Worm (Caenorhabditis elegans) whole organism, midembryonic: ENCODE results near the gene T01E8.8.

Experiments
- T22C8.4 ChIP-seq: fragments of 200-800 bp; sonication (Bioruptor generic); IDR thresholded peaks from 2 replicates; pipeline ENCODE4 v1.3.6; 2022; ENCODE audit warnings: missing genetic modification characterization, missing compliant biosample characterization
- cog-1 ChIP-seq: sonication (generic microtip); optimal IDR thresholded peaks from 2 replicates; lab custom pipeline; 2016; ENCODE audit warnings: missing genetic modification characterization, missing compliant biosample characterization
- flt-1 ChIP-seq: fragments of 200-800 bp; sonication (Bioruptor generic); IDR thresholded peaks from 2 replicates; pipeline ENCODE4 v1.3.6; 2022; ENCODE audit warnings: missing genetic modification characterization, missing compliant biosample characterization
- klf-2 ChIP-seq: fragments of 200-800 bp; sonication (Bioruptor generic); conservative IDR thresholded peaks from 2 replicates; pipeline ENCODE4 v1.3.6; 2022; ENCODE audit warnings: missing genetic modification reagents, missing genetic modification characterization, missing compliant biosample characterization
- med-1 ChIP-seq: sonication (generic microtip); optimal IDR thresholded peaks from 2 replicates; lab custom pipeline; 2017; ENCODE audit warnings: missing genetic modification characterization, mild to moderate bottlenecking, missing compliant biosample characterization, antibody characterized with exemption, missing genetic modification reagents; ENCODE audit not compliant: insufficient read depth
- ref-1 ChIP-seq: fragments of 200-800 bp; sonication (Bioruptor generic); conservative IDR thresholded peaks from 2 replicates; pipeline ENCODE4 v1.3.6; 2022; ENCODE audit warnings: missing genetic modification reagents, missing genetic modification characterization, missing compliant biosample characterization
- tab-1 ChIP-seq: fragments of 200-800 bp; sonication (Bioruptor generic); IDR thresholded peaks from 2 replicates; pipeline ENCODE4 v1.3.6; 2022; ENCODE audit warnings: missing genetic modification characterization, missing compliant biosample characterization
- ztf-23 ChIP-seq: fragments of 200-800 bp; sonication (Bioruptor generic); IDR thresholded peaks from 2 replicates; pipeline ENCODE4 v1.3.6; 2022; ENCODE audit warnings: missing genetic modification reagents, missing genetic modification characterization, missing compliant biosample characterization
- ztf-29 ChIP-seq: fragments of 200-800 bp; sonication (Bioruptor generic); IDR thresholded peaks from 2 replicates; pipeline ENCODE4 v1.3.6; 2022; ENCODE audit warnings: missing genetic modification reagents, missing genetic modification characterization, missing compliant biosample characterization

Gene T01E8.8

DNA sequence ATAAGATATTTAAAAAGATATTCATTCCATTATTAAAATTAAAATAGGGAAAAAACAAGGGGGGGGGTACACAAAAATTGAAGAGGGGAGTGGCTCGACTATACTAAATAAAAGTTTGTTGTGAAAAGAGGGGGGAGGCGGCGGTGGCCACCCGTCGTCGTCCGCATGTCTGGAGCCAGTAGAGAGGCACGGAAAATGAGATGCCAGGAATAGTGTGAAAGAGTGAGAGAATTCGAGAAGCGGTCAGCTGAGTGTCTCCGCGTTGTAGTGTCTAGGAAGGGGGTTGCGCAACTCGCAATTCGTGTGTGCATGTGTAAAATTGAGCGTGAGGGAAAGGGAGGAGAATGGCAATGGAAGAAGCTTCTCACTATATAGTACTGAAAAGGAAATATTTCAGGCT lies 28.8 kb upstream of the T01E8.8 start:
- TF ChIP-seq ztf-29 = no peak
- TF ChIP-seq klf-2 (GFP tag; lab: Robert Waterston, UW) = 0 out of 2 replicates have a peak, but pooled peaks have one; percentile 26
- no peak for TF ChIP-seq med-1
- peak; percentile 54 for TF ChIP-seq cog-1

- TF ChIP-seq flt-1 (GFP tag; lab: Robert Waterston, UW) (no peak), T22C8.4 (no peak), tab-1 (no peak)
Observed at ce11 chrII:10203067-10203466, 28.0 kb upstream of the T01E8.8 start.

- no peak for TF ChIP-seq cog-1
- no peak for TF ChIP-seq flt-1 (GFP tag; lab: Robert Waterston, UW)
- TF ChIP-seq ztf-23 (GFP tag; lab: Robert Waterston, UW) = no peak
- no peak for TF ChIP-seq med-1
- no peak for TF ChIP-seq T22C8.4
- no peak for TF ChIP-seq klf-2 (GFP tag; lab: Robert Waterston, UW)
- TF ChIP-seq ref-1 (GFP tag; lab: Robert Waterston, UW) = no peak
- no peak for TF ChIP-seq tab-1
- TF ChIP-seq ztf-29 = no peak
Observed at ce11 chrII:10203765-10204164, 27.3 kb upstream of the T01E8.8 start.

DNA sequence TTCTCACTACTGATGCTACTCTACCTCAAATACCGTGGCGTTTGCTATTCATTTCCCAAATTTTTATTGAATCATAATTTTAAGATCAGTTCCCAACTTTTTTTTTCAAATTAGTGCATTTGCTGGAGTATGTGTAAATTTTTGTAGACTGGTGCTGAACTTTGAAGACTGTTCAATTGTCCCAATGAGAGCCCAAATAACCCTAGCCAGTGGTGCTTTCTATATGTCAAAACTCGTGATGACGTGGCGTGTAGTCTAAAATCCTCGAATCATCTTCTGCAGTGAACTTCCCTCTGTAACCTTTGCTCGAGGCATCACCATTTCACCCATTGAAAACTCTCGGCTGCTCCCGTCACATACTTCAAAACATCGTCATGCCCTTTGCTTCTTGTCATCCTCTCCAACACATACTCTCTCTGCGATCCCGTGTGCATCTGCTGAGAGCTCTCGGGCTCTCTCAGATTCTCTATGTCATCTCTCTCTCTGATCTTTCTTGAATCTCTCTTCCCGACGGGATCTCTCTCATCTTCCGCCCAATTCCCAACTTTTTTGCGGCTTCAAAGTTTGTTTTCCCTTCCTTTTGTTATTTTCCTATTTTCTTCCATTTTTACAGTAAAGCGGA lies 26.5 kb upstream of the T01E8.8 start:
- TF ChIP-seq ref-1 (GFP tag; lab: Robert Waterston, UW) (no peak), T22C8.4 (no peak), tab-1 (no peak), flt-1 (GFP tag; lab: Robert Waterston, UW) (no peak)

DNA sequence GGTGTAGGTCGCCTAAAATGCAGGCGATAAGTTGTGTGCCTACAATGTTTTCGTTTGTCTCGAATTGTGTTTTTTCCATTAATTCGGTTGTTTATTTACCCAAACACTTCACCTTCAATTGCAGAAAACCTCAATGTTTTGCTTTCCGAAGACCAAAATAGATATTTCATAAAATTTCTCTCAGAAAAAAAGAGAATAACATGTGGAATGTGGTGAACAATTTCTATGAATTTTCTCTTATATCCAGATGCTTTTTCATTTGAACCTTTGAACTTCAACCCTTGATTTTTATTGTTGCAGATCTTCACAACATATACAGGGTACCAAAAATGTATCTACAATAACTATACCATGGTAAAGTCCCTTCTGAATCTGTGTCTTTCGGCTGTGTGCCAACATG lies 24.6 kb upstream of the T01E8.8 start, which contains the start of gene T01E8.1:
Gene T01E8.1, plus strand, starts transcription at position 301 of the 400 bp plus-strand sequence.
- TF ChIP-seq cog-1 (no peak), med-1 (no peak), ref-1 (GFP tag; lab: Robert Waterston, UW) (no peak), ztf-29 (no peak), ztf-23 (GFP tag; lab: Robert Waterston, UW) (no peak), tab-1 (no peak), T22C8.4 (no peak), flt-1 (GFP tag; lab: Robert Waterston, UW) (no peak), klf-2 (GFP tag; lab: Robert Waterston, UW) (no peak)

- TF ChIP-seq cog-1 (no peak), ztf-29 (no peak), ref-1 (GFP tag; lab: Robert Waterston, UW) (no peak), klf-2 (GFP tag; lab: Robert Waterston, UW) (no peak), med-1 (no peak), ztf-23 (GFP tag; lab: Robert Waterston, UW) (no peak), T22C8.4 (no peak), flt-1 (GFP tag; lab: Robert Waterston, UW) (no peak), tab-1 (no peak)
Observed at ce11 chrII:10218171-10218570, 12.9 kb upstream of the T01E8.8 start, which contains the start of gene ref-1. Gene ref-1, plus strand, starts transcription at chrII:10218471.

- TF ChIP-seq T22C8.4 = no peak
- TF ChIP-seq med-1 = no peak
- no peak for TF ChIP-seq ref-1 (GFP tag; lab: Robert Waterston, UW)
- TF ChIP-seq ztf-29 = no peak
- no peak for TF ChIP-seq flt-1 (GFP tag; lab: Robert Waterston, UW)
- no peak for TF ChIP-seq tab-1
- no peak for TF ChIP-seq cog-1
- no peak for TF ChIP-seq ztf-23 (GFP tag; lab: Robert Waterston, UW)
Observed at ce11 chrII:10220631-10221030, 10.4 kb upstream of the T01E8.8 start.

DNA sequence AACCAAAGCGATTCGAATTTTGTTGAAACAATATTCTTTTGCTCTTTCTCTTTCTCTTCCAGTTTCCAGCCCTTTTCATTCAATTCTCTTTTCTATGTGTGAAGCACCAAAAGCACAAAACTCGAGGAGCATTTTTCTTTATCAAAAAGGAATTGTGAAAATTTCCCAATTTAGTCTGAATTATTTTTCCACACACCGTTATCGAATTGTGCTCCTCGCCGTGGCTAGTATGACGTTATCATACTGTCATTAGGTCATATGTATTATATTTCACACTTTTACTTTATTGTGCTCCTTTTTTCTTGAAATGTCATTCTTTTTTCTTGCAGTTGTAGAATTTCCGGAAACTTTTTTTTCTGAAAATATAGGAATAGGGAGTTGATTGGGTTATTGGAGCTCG lies 9.4 kb upstream of the T01E8.8 start:
- TF ChIP-seq tab-1 (no peak), ztf-29 (no peak), ztf-23 (GFP tag; lab: Robert Waterston, UW) (no peak), klf-2 (GFP tag; lab: Robert Waterston, UW) (no peak), cog-1 (no peak), med-1 (no peak), flt-1 (GFP tag; lab: Robert Waterston, UW) (no peak), ref-1 (GFP tag; lab: Robert Waterston, UW) (no peak), T22C8.4 (no peak)

- TF ChIP-seq tab-1 (no peak), ref-1 (GFP tag; lab: Robert Waterston, UW) (no peak), flt-1 (GFP tag; lab: Robert Waterston, UW) (no peak), ztf-29 (no peak), ztf-23 (GFP tag; lab: Robert Waterston, UW) (no peak), cog-1 (no peak), T22C8.4 (no peak), klf-2 (GFP tag; lab: Robert Waterston, UW) (no peak), med-1 (no peak)
Observed at ce11 chrII:10222577-10222976, 8.5 kb upstream of the T01E8.8 start, which contains the start of gene plc-3. Gene plc-3, plus strand, starts transcription at chrII:10222877.

DNA sequence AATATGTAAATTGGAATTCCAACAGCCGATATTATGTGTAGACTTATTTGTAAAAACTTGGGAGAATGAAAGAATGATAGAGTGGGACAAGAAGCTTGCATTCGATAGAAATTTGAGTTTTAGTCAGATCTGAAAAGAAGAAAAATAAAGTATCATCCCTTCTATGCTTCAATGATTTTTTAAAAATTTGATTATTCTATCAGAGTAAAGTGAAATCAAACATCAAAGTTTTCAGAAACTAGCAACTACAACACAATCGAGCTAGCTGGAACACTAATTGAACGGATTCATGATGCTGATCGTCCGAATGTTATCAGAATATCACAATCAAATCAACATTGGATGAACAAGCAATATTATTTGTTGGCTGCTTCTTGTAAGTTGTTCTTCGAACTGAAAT lies 4.0 kb upstream of the T01E8.8 start, which contains the start of gene srh-135:
Gene srh-135, minus strand, starts transcription at position 101 of the 400 bp plus-strand sequence.
- TF ChIP-seq med-1 (no peak), ztf-23 (GFP tag; lab: Robert Waterston, UW) (no peak), cog-1 (no peak), ref-1 (GFP tag; lab: Robert Waterston, UW) (no peak), klf-2 (GFP tag; lab: Robert Waterston, UW) (no peak), T22C8.4 (no peak), ztf-29 (no peak), tab-1 (no peak)

DNA sequence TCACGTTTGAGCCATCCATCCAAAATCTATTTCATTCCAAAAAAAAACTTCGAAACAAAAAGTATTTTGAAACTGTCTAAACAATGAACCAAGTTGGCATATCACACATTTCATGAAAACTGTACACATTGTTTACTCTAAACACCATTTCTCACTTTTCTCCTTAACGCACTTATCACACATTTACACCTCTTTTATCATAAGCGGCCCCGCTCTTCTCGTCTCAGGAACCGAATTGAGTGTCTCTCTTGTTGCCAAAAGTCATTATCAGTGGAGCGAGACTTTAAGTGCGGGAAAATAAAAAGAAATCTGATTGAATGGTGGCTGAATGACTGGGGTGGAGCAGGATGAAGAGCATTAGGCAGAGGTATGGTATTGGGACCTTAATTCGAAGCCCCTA lies 802 bp downstream of the T01E8.8 start:
- TF ChIP-seq T22C8.4 = no peak
- no peak for TF ChIP-seq med-1
- TF ChIP-seq tab-1 = no peak
- no peak for TF ChIP-seq ztf-23 (GFP tag; lab: Robert Waterston, UW)
- no peak for TF ChIP-seq klf-2 (GFP tag; lab: Robert Waterston, UW)
- no peak for TF ChIP-seq ref-1 (GFP tag; lab: Robert Waterston, UW)
